Worm (Caenorhabditis elegans): Measurements from ENCODE around the gene hlh-34.

Gene hlh-34

ce11 chrV:13658577-13658976 lies 48.6 kb downstream of the hlh-34 start (continued):
- TF ChIP-seq F10E7.11 (tag; optimal IDR thresholded peaks at IDR 0.05) (no peak), nfyb-1 (GFP tag; IDR thresholded peaks at IDR 0.05) (peak; percentile 91), cebp-2 (GFP tag; IDR thresholded peaks at IDR 0.05) (no peak), F23B12.7 (tag; optimal IDR thresholded peaks at IDR 0.05; ENCODE audit: insufficient read depth) (peak; percentile 82), ceh-79 (tag; optimal IDR thresholded peaks at IDR 0.05) (no peak), attf-6 (GFP tag; IDR thresholded peaks at IDR 0.05) (no peak), madf-3 (GFP tag; IDR thresholded peaks at IDR 0.05) (no peak), fkh-3 (tag; optimal IDR thresholded peaks at IDR 0.05) (no peak), Y67H2A.10 (GFP tag; conservative IDR thresholded peaks at IDR 0.05) (no peak), mcd-1 (GFP tag; IDR thresholded peaks at IDR 0.05) (peak; percentile 69), T07F8.4 (tag; optimal IDR thresholded peaks at IDR 0.05) (no peak), lin-54 (GFP tag; optimal IDR thresholded peaks at IDR 0.05) (peak; percentile 66), rpc-1 (optimal IDR thresholded peaks at IDR 0.05) (no peak), rpc-1 (tag; optimal IDR thresholded peaks at IDR 0.05) (no peak), xnd-1 (tag; optimal IDR thresholded peaks at IDR 0.05) (no peak), lir-1 (GFP tag; conservative IDR thresholded peaks at IDR 0.05) (peak; percentile 81; the same call in 1 of the 2 replicates), let-526 (GFP tag; IDR thresholded peaks at IDR 0.05) (peak; percentile 94), ccch-3 (GFP tag; optimal IDR thresholded peaks at IDR 0.05) (no peak), chd-7 (tag; optimal IDR thresholded peaks at IDR 0.05) (peak; percentile 97), lsl-1 (GFP tag; optimal IDR thresholded peaks at IDR 0.05) (no peak)

DNA sequence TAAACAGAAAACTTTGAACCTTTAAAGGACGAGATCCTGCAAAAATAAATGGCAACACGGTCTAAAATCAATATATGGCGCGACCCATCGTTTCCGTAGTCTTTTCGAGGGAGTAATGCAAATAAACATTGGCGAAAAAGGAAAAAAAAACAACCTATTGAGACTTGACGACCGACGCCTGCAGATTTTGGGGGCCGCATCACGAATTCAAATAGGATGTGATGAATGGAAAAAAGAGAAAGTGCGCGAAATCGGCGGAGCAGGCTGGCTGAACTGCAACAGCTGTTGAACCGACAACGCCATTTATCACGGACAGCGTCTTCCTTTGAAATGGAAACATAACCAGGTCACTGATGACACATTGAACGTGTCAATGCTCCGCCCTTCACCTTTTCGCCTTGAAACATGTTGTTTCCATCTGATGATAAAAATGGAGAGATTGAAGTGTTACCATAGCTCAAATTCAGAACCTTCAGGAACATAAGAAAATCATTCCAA lies 49.3 kb downstream of the hlh-34 start:
- peak; percentile 59 for TF ChIP-seq unc-62 (GFP tag; optimal IDR thresholded peaks at IDR 0.05)
- TF ChIP-seq madf-3 (GFP tag; IDR thresholded peaks at IDR 0.05): 0 out of 2 replicates have a peak, but pooled peaks have one; percentile 50
- no peak for TF ChIP-seq nfyb-1 (GFP tag; IDR thresholded peaks at IDR 0.05)
- TF ChIP-seq madf-6 (GFP tag; IDR thresholded peaks at IDR 0.05): 0 out of 2 replicates have a peak, but pooled peaks have one; percentile 12
- TF ChIP-seq B0019.2 (GFP tag; conservative IDR thresholded peaks at IDR 0.05): 0 out of 2 replicates have a peak, but pooled peaks have one; percentile 12
- TF ChIP-seq somi-1 (GFP tag; optimal IDR thresholded peaks at IDR 0.05): no peak
- TF ChIP-seq nhr-179 (tag; optimal IDR thresholded peaks at IDR 0.05): no peak
- peak in 1 of 3 experiments; percentile 9 for TF ChIP-seq lin-35 (GFP tag; optimal IDR thresholded peaks at IDR 0.05)
- no peak for TF ChIP-seq madf-8 (GFP tag; conservative IDR thresholded peaks at IDR 0.05)
- no peak for TF ChIP-seq hsf-1 (GFP tag; IDR thresholded peaks at IDR 0.05)

DNA sequence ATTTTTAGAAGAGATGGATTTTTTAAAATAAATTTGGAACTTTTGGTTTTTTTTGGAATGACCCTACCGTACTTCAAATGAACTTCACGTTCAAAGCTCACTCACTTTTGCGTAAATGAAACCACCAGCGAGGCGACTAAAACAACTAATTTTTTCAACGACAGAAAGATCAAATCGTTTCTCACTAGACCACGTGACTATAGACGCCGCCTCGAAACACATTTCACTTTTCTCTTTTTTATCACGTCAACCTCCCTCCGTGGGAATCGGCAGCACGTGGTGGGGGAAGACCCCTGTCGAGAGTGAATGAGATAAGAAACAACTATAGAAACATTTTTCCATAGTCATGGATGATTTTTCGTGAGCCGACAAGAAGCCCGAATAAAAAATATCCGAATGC lies 49.9 kb downstream of the hlh-34 start:
- TF ChIP-seq aptf-3 (GFP tag; IDR thresholded peaks at IDR 0.05) (no peak), madf-3 (GFP tag; IDR thresholded peaks at IDR 0.05) (no peak), zim-3 (tag; optimal IDR thresholded peaks at IDR 0.05) (no peak), Y67H2A.10 (GFP tag; conservative IDR thresholded peaks at IDR 0.05) (no peak), ceh-58 (GFP tag; IDR thresholded peaks at IDR 0.05) (no peak), ceh-79 (tag; optimal IDR thresholded peaks at IDR 0.05) (no peak), ztf-25 (GFP tag; IDR thresholded peaks at IDR 0.05) (no peak), snpc-3.4 (tag; optimal IDR thresholded peaks at IDR 0.05) (peak; percentile 7), efl-1 (GFP tag; optimal IDR thresholded peaks at IDR 0.05) (no peak), dox-1 (GFP tag; IDR thresholded peaks at IDR 0.05) (no peak), lin-54 (GFP tag; optimal IDR thresholded peaks at IDR 0.05) (peak; percentile 44), ceh-27 (GFP tag; optimal IDR thresholded peaks at IDR 0.05) (no peak), T07F8.4 (tag; optimal IDR thresholded peaks at IDR 0.05) (no peak), dpl-1 (GFP tag; optimal IDR thresholded peaks at IDR 0.05) (no peak), mel-28 (tag; optimal IDR thresholded peaks at IDR 0.05; ENCODE audit: borderline replicate concordance) (no peak), pbrm-1 (GFP tag; IDR thresholded peaks at IDR 0.05) (0 out of 2 replicates have a peak, but pooled peaks have one; percentile 55), fkh-3 (tag; optimal IDR thresholded peaks at IDR 0.05) (no peak), rec-8 (tag; optimal IDR thresholded peaks at IDR 0.05) (no peak), hmg-1.2 (GFP tag; IDR thresholded peaks at IDR 0.05) (peak; percentile 28; the same call in 1 of the 2 replicates), nhr-27 (tag; optimal IDR thresholded peaks at IDR 0.05) (no peak), F10E7.11 (tag; optimal IDR thresholded peaks at IDR 0.05) (no peak), madf-6 (GFP tag; IDR thresholded peaks at IDR 0.05) (0 out of 2 replicates have a peak, but pooled peaks have one; percentile 16), F23B12.7 (tag; optimal IDR thresholded peaks at IDR 0.05; ENCODE audit: insufficient read depth) (peak; percentile 51), hmg-20 (GFP tag; IDR thresholded peaks at IDR 0.05) (no peak), ets-4 (GFP tag; optimal IDR thresholded peaks at IDR 0.05) (no peak)

All from whole organism, young adult.